Fruit fly (Drosophila melanogaster): ENCODE measurements around the gene sens.
A peak's percentile ranks its signal among the peaks of the same experiment; 100 is the strongest.

Gene sens

DNA sequence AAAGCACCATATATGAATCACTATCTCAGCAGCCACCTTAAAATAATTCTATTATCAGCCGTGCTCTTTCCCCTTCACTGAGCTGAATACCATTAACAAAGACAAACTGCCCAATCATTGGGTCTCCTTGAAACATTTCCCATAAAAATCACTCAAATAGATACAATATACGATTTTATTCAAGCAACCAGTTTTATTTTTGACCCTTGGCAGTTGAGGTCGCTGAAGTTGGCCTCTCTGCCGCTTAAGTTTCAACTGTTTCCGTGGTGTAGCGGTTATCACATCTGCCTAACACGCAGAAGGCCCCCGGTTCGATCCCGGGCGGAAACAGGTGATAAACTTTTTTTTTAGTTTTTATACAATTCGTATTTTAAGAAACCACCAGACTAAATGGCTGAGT, 31.9 kb upstream of the sens start (continued):
- TF ChIP-seq Dref (GFP tag; IDR thresholded peaks at IDR 0.05): no peak
- peak; percentile 39; the same call in 2 of the 3 replicates for TF ChIP-seq CG7963 (GFP tag; IDR thresholded peaks at IDR 0.05; ENCODE audit: partially characterized antibody)
- TF ChIP-seq CG42726 (GFP tag; IDR thresholded peaks at IDR 0.05; ENCODE audit: partially characterized antibody): peak; percentile 66
- peak; percentile 98 for TF ChIP-seq Bdp1 (GFP tag; optimal IDR thresholded peaks at IDR 0.05)
- TF ChIP-seq CG6791 (GFP tag; IDR thresholded peaks at IDR 0.05; ENCODE audit: partially characterized antibody): peak; percentile 87
- no peak for TF ChIP-seq sd (tag; optimal IDR thresholded peaks at IDR 0.05)
- TF ChIP-seq phol (tag; optimal IDR thresholded peaks at IDR 0.05): no peak
- TF ChIP-seq CG33213 (GFP tag; optimal IDR thresholded peaks at IDR 0.05): no peak
- TF ChIP-seq nerfin-2 (GFP tag; IDR thresholded peaks at IDR 0.05; ENCODE audit: partially characterized antibody): peak; percentile 55; the same call in 1 of the 2 replicates
- TF ChIP-seq gro (GFP tag; optimal IDR thresholded peaks at IDR 0.05): no peak
- peak; percentile 72 for TF ChIP-seq tna (GFP tag; IDR thresholded peaks at IDR 0.05; ENCODE audit: partially characterized antibody)
- TF ChIP-seq CG4617 (GFP tag; optimal IDR thresholded peaks at IDR 0.05; ENCODE audit: borderline replicate concordance): no peak
- peak; percentile 81 for TF ChIP-seq Opbp (GFP tag; IDR thresholded peaks at IDR 0.05; ENCODE audit: partially characterized antibody)
- TF ChIP-seq Med (GFP tag): peak; percentile 14
- peak; percentile 47; the same call in 1 of the 2 replicates for TF ChIP-seq Awh (GFP tag; IDR thresholded peaks at IDR 0.05)

DNA sequence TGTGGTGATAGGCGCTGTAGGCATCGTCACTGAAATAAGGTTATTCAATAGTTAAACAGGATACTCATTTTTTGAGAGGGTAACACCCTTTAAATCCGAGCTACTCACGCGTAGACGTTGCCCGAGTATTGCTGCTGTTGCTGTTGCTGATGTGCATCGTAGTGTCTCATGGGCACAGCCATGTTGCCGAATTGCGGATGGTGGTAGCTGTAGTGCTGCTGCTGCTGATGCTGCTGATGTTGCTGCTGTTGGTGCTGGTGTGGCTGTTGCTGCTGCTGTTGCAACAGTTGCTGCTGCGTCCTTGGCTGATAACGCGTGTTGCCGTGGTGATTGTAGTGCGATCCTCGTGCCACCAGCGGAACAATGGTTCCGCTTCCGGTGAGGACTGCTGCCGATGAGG, 29.2 kb upstream of the sens start:
- no peak for TF ChIP-seq repo (GFP tag; optimal IDR thresholded peaks at IDR 0.05)
- peak in 1 of 2 experiments; percentile 26 for TF ChIP-seq Dfd (GFP tag; optimal IDR thresholded peaks at IDR 0.05)

DNA sequence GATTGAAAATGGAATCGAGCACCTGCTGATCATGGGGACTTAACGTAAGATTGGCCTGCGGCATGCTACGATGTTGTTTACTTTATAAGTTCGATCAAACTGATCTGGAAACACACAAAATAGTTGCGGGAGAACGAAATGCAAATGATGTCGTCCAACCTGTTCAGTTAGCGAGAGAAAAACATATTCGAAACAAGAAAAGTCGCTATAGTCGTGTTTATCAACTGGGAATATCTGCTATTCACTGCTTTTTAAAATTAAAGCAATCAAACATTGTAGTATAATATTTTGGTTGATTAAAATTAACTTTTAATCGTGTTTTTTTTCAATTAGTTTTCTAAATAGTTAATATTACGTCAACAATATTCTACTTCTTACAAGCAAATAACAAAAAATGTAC, 25.6 kb upstream of the sens start, which contains the start of gene CG14105:
CG14105 (minus strand) TSS at position 101 of the 400 bp plus-strand sequence.
- TF ChIP-seq CG10462 (GFP tag; optimal IDR thresholded peaks at IDR 0.05) (no peak), jigr1 (GFP tag; IDR thresholded peaks at IDR 0.05) (no peak), CG7271 (tag; optimal IDR thresholded peaks at IDR 0.05) (no peak), Myb (GFP tag; optimal IDR thresholded peaks at IDR 0.05) (no peak), BtbVII (GFP tag; optimal IDR thresholded peaks at IDR 0.05) (no peak), CG2678 (tag; optimal IDR thresholded peaks at IDR 0.05) (no peak), Nf-YB (GFP tag; optimal IDR thresholded peaks at IDR 0.05) (no peak), Opbp (GFP tag; IDR thresholded peaks at IDR 0.05; ENCODE audit: partially characterized antibody) (no peak), CG12155 (GFP tag; optimal IDR thresholded peaks at IDR 0.05) (no peak), seq (GFP tag; IDR thresholded peaks at IDR 0.05) (no peak), CG7987 (GFP tag; optimal IDR thresholded peaks at IDR 0.05) (no peak), CG3995 (GFP tag; optimal IDR thresholded peaks at IDR 0.05) (no peak), HLH3B (GFP tag; IDR thresholded peaks at IDR 0.05) (no peak)

DNA sequence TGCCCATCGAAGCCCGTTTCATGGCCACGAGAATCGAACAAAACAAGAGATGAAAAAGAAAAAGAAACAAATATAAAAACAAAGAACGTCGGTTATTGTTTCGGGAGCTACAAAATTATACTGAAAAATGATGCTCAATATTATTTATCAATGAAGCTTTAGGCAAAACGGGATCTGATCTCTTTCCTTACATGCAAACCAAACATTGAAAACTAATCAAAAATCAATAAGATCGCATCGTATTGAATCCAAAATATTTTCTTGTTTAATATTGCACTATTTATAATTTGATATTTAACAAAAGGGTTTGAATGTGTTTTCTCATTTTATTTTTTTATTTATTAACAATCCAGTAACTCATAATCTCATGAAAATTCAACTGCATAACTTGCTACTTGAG, 24.6 kb upstream of the sens start, which contains the start of gene CG14106:
CG14106 (minus strand) TSS at position 101 of the 400 bp plus-strand sequence.
- TF ChIP-seq CG34376 (GFP tag; optimal IDR thresholded peaks at IDR 0.05) (no peak), CG42726 (GFP tag; IDR thresholded peaks at IDR 0.05; ENCODE audit: partially characterized antibody) (no peak), CG4282 (GFP tag; optimal IDR thresholded peaks at IDR 0.05) (no peak), CG17328 (GFP tag; IDR thresholded peaks at IDR 0.05) (no peak), CG12219 (GFP tag; optimal IDR thresholded peaks at IDR 0.05) (no peak), CG3847 (GFP tag; IDR thresholded peaks at IDR 0.05) (no peak), Mad (GFP tag; optimal IDR thresholded peaks at IDR 0.05) (no peak), CG32532 (GFP tag; IDR thresholded peaks at IDR 0.05) (no peak), CG18619 (GFP tag; optimal IDR thresholded peaks at IDR 0.05) (no peak), ssp (GFP tag; IDR thresholded peaks at IDR 0.05) (no peak), CG1603 (tag; optimal IDR thresholded peaks at IDR 0.05) (no peak), Ada2b (GFP tag; IDR thresholded peaks at IDR 0.05) (no peak), CG11560 (tag; IDR thresholded peaks at IDR 0.05) (no peak), CG10366 (GFP tag; IDR thresholded peaks at IDR 0.05) (no peak), tin (GFP tag; optimal IDR thresholded peaks at IDR 0.05) (no peak), croc (GFP tag; conservative IDR thresholded peaks at IDR 0.05) (no peak), zen2 (GFP tag; IDR thresholded peaks at IDR 0.05; ENCODE audit: partially characterized antibody) (no peak), pzg (GFP tag; optimal IDR thresholded peaks at IDR 0.05) (no peak)
